Fruit fly (Drosophila melanogaster) whole organism, adult: ENCODE data around the gene Vsx2.

Experiments
- Crg-1 ChIP-seq: fragments of 200-800 bp; sonication (Bioruptor generic); optimal IDR thresholded peaks from 2 replicates; lab custom pipeline; 2016; ENCODE audit warnings: missing biosample characterization, missing genetic modification characterization
- kay ChIP-seq: fragments of 200-800 bp; sonication (Bioruptor generic); peaks from one replicate; lab custom pipeline; 2016; ENCODE audit warnings: missing biosample characterization, missing genetic modification characterization, borderline replicate concordance

dm6 chrX:5552805-5553204, 7.2 kb downstream of the Vsx2 start:
- TF ChIP-seq Crg-1 (GFP tag; lab: Kevin White, UChicago) (no peak), kay (GFP tag; lab: Kevin White, UChicago) (no peak)
